Fruit fly (Drosophila melanogaster) whole organism, larva: ENCODE measurements around the gene CG42795.

ENCODE experiments used
- noc ChIP-seq: fragments of 200-800 bp; sonication (Bioruptor generic); optimal IDR thresholded peaks from 3 replicates; lab custom pipeline; 2019; ENCODE audit warnings: missing biosample characterization, mild to moderate bottlenecking, missing genetic modification characterization, moderate library complexity

The CG42795 gene

dm6 chr3R:10284169-10284568, 58.7 kb downstream of the CG42795 start:
- TF ChIP-seq noc, result no peak
